Fruit fly (Drosophila melanogaster) whole organism, embryonic: ENCODE data around the gene CG17930.

Source experiments
- B-H1 ChIP-seq: fragments of 200-800 bp; sonication (Bioruptor generic); IDR thresholded peaks from 3 replicates; pipeline ENCODE4 v1.3.6; 2022; ENCODE audit warnings: missing biosample characterization, missing genetic modification characterization
- CG11085 ChIP-seq: fragments of 200-800 bp; sonication (Bioruptor generic); IDR thresholded peaks from 2 replicates; pipeline ENCODE4 v1.3.6; 2022; ENCODE audit warnings: missing biosample characterization, missing genetic modification characterization
- CG1233 ChIP-seq: fragments of 200-800 bp; sonication (Bioruptor generic); optimal IDR thresholded peaks from 4 replicates; lab custom pipeline; 2018; ENCODE audit warnings: missing biosample characterization, mild to moderate bottlenecking, missing genetic modification characterization
- CG14014 ChIP-seq: fragments of 200-800 bp; sonication (Bioruptor generic); IDR thresholded peaks from 2 replicates; pipeline ENCODE4 v1.3.6; 2022; ENCODE audit warnings: missing biosample characterization, missing genetic modification characterization
- CG14965 ChIP-seq: fragments of 200-800 bp; sonication (Bioruptor generic); optimal IDR thresholded peaks from 2 replicates; lab custom pipeline; 2016; ENCODE audit warnings: missing biosample characterization, missing genetic modification characterization, borderline replicate concordance
- CG15696 ChIP-seq: fragments of 200-800 bp; sonication (Bioruptor generic); optimal IDR thresholded peaks from 2 replicates; lab custom pipeline; 2019; ENCODE audit warnings: missing biosample characterization, mild to moderate bottlenecking, missing genetic modification characterization, moderate library complexity
- CG17802 ChIP-seq: fragments of 200-800 bp; sonication (Bioruptor generic); optimal IDR thresholded peaks from 2 replicates; lab custom pipeline; 2018; ENCODE audit warnings: missing biosample characterization, mild to moderate bottlenecking, missing genetic modification characterization, moderate library complexity
- CG18619 ChIP-seq: fragments of 200-800 bp; sonication (Bioruptor generic); optimal IDR thresholded peaks from 3 replicates; lab custom pipeline; 2017; ENCODE audit warnings: missing biosample characterization, mild to moderate bottlenecking, missing genetic modification characterization
- CG2116 ChIP-seq: fragments of 200-800 bp; sonication (Bioruptor generic); optimal IDR thresholded peaks from 3 replicates; lab custom pipeline; 2018; ENCODE audit warnings: missing biosample characterization, mild to moderate bottlenecking, missing genetic modification characterization
- CG3163 ChIP-seq: fragments of 200-800 bp; sonication (Bioruptor generic); optimal IDR thresholded peaks from 3 replicates; lab custom pipeline; 2016; ENCODE audit warnings: missing biosample characterization, missing genetic modification characterization
- CG3281 ChIP-seq: fragments of 200-800 bp; sonication (Bioruptor generic); optimal IDR thresholded peaks from 3 replicates; lab custom pipeline; 2017; ENCODE audit warnings: missing biosample characterization, mild to moderate bottlenecking, missing genetic modification characterization
- CG6272 ChIP-seq: fragments of 200-800 bp; sonication (Bioruptor generic); IDR thresholded peaks from 2 replicates; pipeline ENCODE4 v1.3.6; 2022; ENCODE audit warnings: missing biosample characterization, missing genetic modification characterization
- CG7556 ChIP-seq: fragments of 200-800 bp; sonication (Bioruptor generic); optimal IDR thresholded peaks from 2 replicates; lab custom pipeline; 2017; ENCODE audit warnings: missing biosample characterization, mild to moderate bottlenecking, missing genetic modification characterization
- CG9727 ChIP-seq: fragments of 200-800 bp; sonication (Bioruptor generic); optimal IDR thresholded peaks from 3 replicates; lab custom pipeline; 2017; ENCODE audit warnings: missing biosample characterization, mild to moderate bottlenecking, missing genetic modification characterization
- D19A ChIP-seq: fragments of 200-800 bp; optimal IDR thresholded peaks from 3 replicates; lab custom pipeline; 2019; ENCODE audit warnings: missing biosample characterization, mild to moderate bottlenecking, missing genetic modification characterization, moderate library complexity
- Dbx ChIP-seq: fragments of 200-800 bp; sonication (Bioruptor generic); IDR thresholded peaks from 3 replicates; pipeline ENCODE4 v1.3.6; 2022; ENCODE audit warnings: missing biosample characterization, missing genetic modification characterization
- Elba2 ChIP-seq: fragments of 200-800 bp; sonication (Bioruptor generic); optimal IDR thresholded peaks from 3 replicates; lab custom pipeline; 2016; ENCODE audit warnings: missing biosample characterization, missing genetic modification characterization
- Ets97D ChIP-seq: fragments of 200-800 bp; sonication (Bioruptor generic); optimal IDR thresholded peaks from 3 replicates; lab custom pipeline; 2016; ENCODE audit warnings: missing biosample characterization, missing genetic modification characterization
- Fer1 ChIP-seq: fragments of 200-800 bp; sonication (Bioruptor generic); optimal IDR thresholded peaks from 2 replicates; lab custom pipeline; 2017; ENCODE audit warnings: missing biosample characterization, mild to moderate bottlenecking, missing genetic modification characterization
- Gsc ChIP-seq: fragments of 200-800 bp; sonication (Bioruptor generic); IDR thresholded peaks from 2 replicates; pipeline ENCODE4 v1.3.6; 2022; ENCODE audit warnings: missing biosample characterization, missing genetic modification characterization
- Hsf ChIP-seq: fragments of 200-800 bp; sonication (Bioruptor generic); optimal IDR thresholded peaks from 3 replicates; lab custom pipeline; 2016; ENCODE audit warnings: missing biosample characterization, missing genetic modification characterization
- Max ChIP-seq: fragments of 200-800 bp; sonication (Bioruptor generic); optimal IDR thresholded peaks from 2 replicates; lab custom pipeline; 2016; ENCODE audit warnings: missing biosample characterization, mild to moderate bottlenecking, missing genetic modification characterization
- Mes4 ChIP-seq: fragments of 200-800 bp; sonication (Bioruptor generic); optimal IDR thresholded peaks from 2 replicates; lab custom pipeline; 2016; ENCODE audit warnings: missing biosample characterization, missing genetic modification characterization
- Opbp ChIP-seq: fragments of 200-800 bp; sonication (Bioruptor generic); IDR thresholded peaks from 3 replicates; pipeline ENCODE4 v1.3.6; 2022; ENCODE audit warnings: missing biosample characterization, missing genetic modification characterization; ENCODE audit not compliant: partially characterized antibody
- Ptx1 ChIP-seq: fragments of 200-800 bp; sonication (Bioruptor generic); IDR thresholded peaks from 2 replicates; pipeline ENCODE4 v1.3.6; 2022; ENCODE audit warnings: missing biosample characterization, missing genetic modification characterization
- Rfx ChIP-seq: fragments of 200-800 bp; sonication (Bioruptor generic); IDR thresholded peaks from 2 replicates; pipeline ENCODE4 v1.3.6; 2022; ENCODE audit warnings: missing biosample characterization, missing genetic modification characterization
- Spps ChIP-seq: fragments of 200-800 bp; sonication (Bioruptor generic); optimal IDR thresholded peaks from 2 replicates; lab custom pipeline; 2018; ENCODE audit warnings: missing biosample characterization, mild to moderate bottlenecking, missing genetic modification characterization
- Ssrp ChIP-seq: fragments of 200-800 bp; sonication (Bioruptor generic); optimal IDR thresholded peaks from 2 replicates; lab custom pipeline; 2018; ENCODE audit warnings: missing biosample characterization, mild to moderate bottlenecking, missing genetic modification characterization, moderate library complexity
- Vsx1 ChIP-seq: fragments of 200-800 bp; sonication (Bioruptor generic); optimal IDR thresholded peaks from 2 replicates; lab custom pipeline; 2017; ENCODE audit warnings: missing biosample characterization, mild to moderate bottlenecking, missing genetic modification characterization, missing genetic modification reagents
- cad ChIP-seq: fragments of >200 bp; optimal IDR thresholded peaks from 2 replicates; lab custom pipeline; 2017; ENCODE audit warnings: missing biosample characterization, missing genetic modification characterization
- caup ChIP-seq: fragments of 200-800 bp; sonication (Bioruptor generic); optimal IDR thresholded peaks from 3 replicates; lab custom pipeline; 2017; ENCODE audit warnings: missing biosample characterization, mild to moderate bottlenecking, missing genetic modification characterization, moderate library complexity; ENCODE audit not compliant: severe bottlenecking
- dysf ChIP-seq: fragments of 200-800 bp; sonication (Bioruptor generic); IDR thresholded peaks from 3 replicates; pipeline ENCODE4 v1.3.6; 2022; ENCODE audit warnings: missing biosample characterization, missing genetic modification characterization
- eve ChIP-seq, 2 experiments: fragments of >200 bp; optimal IDR thresholded peaks; 2 replicates each; lab custom pipeline; 2017; ENCODE audit warnings: missing biosample characterization in 2 of 2, missing genetic modification characterization in 2 of 2
- hbn ChIP-seq: fragments of 200-800 bp; sonication (Bioruptor generic); IDR thresholded peaks from 2 replicates; pipeline ENCODE4 v1.3.6; 2022; ENCODE audit warnings: missing biosample characterization, missing genetic modification characterization; ENCODE audit not compliant: partially characterized antibody
- ind ChIP-seq: fragments of 200-800 bp; sonication (Bioruptor generic); optimal IDR thresholded peaks from 3 replicates; lab custom pipeline; 2016; ENCODE audit warnings: missing biosample characterization, missing genetic modification characterization
- nerfin-1 ChIP-seq: fragments of 200-800 bp; sonication (Bioruptor generic); optimal IDR thresholded peaks from 3 replicates; lab custom pipeline; 2019; ENCODE audit warnings: missing biosample characterization, mild to moderate bottlenecking, missing genetic modification characterization, moderate library complexity
- nerfin-2 ChIP-seq: fragments of 200-800 bp; sonication (Bioruptor generic); IDR thresholded peaks from 2 replicates; pipeline ENCODE4 v1.3.6; 2022; ENCODE audit warnings: missing biosample characterization, missing genetic modification characterization; ENCODE audit not compliant: partially characterized antibody
- nmo ChIP-seq: fragments of 200-800 bp; sonication (Bioruptor generic); optimal IDR thresholded peaks from 2 replicates; lab custom pipeline; 2018; ENCODE audit warnings: missing biosample characterization, mild to moderate bottlenecking, missing genetic modification characterization, moderate library complexity
- pan ChIP-seq, 4 experiments: fragments of >200 bp in 3 of 4; fragments of 200-800 bp in 1 of 4; sonication (Bioruptor generic) in 1 of 4; optimal IDR thresholded peaks in 3 of 4; IDR thresholded peaks in 1 of 4; 2 replicates each; pipeline versions ENCODE4 v1.3.6 to Lab custom; 2017 to 2022; ENCODE audit warnings: missing biosample characterization in 2 of 4, missing genetic modification characterization in 2 of 4, mixed read lengths in 1 of 4
- row ChIP-seq: fragments of 200-800 bp; sonication (Bioruptor generic); IDR thresholded peaks from 3 replicates; pipeline ENCODE4 v1.3.6; 2022; ENCODE audit warnings: missing biosample characterization, missing genetic modification characterization
- sens-2 ChIP-seq: fragments of 200-800 bp; sonication (Bioruptor generic); IDR thresholded peaks from 2 replicates; pipeline ENCODE4 v1.3.6; 2022; ENCODE audit warnings: missing biosample characterization, missing genetic modification characterization
- slbo ChIP-seq: fragments of 200-800 bp; sonication (Bioruptor generic); IDR thresholded peaks from 2 replicates; pipeline ENCODE4 v1.3.6; 2022; ENCODE audit warnings: missing biosample characterization, missing genetic modification characterization
- sqz ChIP-seq: fragments of 200-800 bp; sonication (Bioruptor generic); optimal IDR thresholded peaks from 3 replicates; lab custom pipeline; 2018; ENCODE audit warnings: missing biosample characterization, mild to moderate bottlenecking, missing genetic modification characterization
- ssp ChIP-seq: fragments of 200-800 bp; sonication (Bioruptor generic); IDR thresholded peaks from 2 replicates; pipeline ENCODE4 v1.3.6; 2022; ENCODE audit warnings: missing biosample characterization, missing genetic modification characterization
- vvl ChIP-seq: fragments of 200-800 bp; sonication (Bioruptor generic); IDR thresholded peaks from 2 replicates; pipeline ENCODE4 v1.3.6; 2022; ENCODE audit warnings: missing biosample characterization, missing genetic modification characterization
- wdn ChIP-seq: fragments of 200-800 bp; sonication (Bioruptor generic); IDR thresholded peaks from 2 replicates; pipeline ENCODE4 v1.3.6; 2022; ENCODE audit warnings: missing biosample characterization, missing genetic modification characterization
- z ChIP-seq: fragments of 200-800 bp; sonication (Bioruptor generic); IDR thresholded peaks from 3 replicates; pipeline ENCODE4 v1.3.6; 2022; ENCODE audit warnings: missing biosample characterization, missing genetic modification characterization

Gene CG17930

DNA sequence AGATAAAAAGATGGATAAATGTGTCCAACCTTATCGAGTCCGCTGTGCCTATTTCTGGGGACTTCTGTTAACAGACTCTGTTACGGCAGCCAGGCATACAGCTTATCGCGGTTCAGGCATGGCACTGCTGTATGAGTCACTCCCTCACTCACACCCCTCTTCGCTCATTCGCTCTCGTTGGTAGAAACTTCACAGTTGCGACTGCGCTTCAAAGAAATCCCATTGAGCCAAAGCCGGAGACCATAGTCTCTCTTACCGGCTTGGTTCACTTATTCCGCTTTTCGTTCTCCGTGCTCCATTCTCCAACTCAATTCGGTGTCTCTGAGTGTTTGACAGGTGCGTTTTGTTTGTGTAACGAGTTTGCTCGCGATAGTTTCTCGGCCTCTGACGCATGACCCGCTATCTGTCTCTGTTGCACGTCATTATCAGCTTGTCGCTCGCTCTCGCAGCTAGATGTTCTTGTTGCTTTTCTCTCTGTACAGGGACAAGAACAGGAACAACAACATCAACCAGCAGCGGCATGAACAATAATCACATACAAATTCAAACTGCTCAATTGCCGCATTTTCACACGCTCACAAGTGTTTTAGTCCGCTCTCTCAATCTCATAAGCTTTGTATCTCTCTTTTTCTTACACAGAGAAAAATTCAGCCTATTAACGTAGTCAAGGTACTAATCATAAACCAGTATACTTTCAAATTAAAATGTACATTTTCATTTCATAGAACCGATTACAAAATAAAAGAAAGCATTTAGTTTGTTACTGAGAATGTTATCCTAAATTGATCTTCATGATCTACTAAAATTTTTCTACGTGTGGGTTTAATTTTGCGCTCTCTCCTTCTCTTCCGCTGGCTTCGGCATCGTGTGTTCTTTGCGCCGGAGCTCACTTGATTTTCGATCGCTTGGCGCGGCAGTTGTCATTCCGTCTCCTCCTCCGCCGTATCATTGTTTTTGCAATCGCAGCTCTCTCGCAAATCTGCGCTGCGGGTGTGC, 47.3 kb upstream of the CG17930 start (continued):
- peak; percentile 99 for TF ChIP-seq CG18619 (GFP tag; lab: Kevin White, UChicago)
- TF ChIP-seq D19A (tag; lab: Kevin White, UChicago) = peak; percentile 98
- peak; percentile 99 for TF ChIP-seq Mes4 (GFP tag; lab: Kevin White, UChicago)
- TF ChIP-seq Hsf (GFP tag; lab: Kevin White, UChicago) = peak; percentile 100
- TF ChIP-seq CG11085 (GFP tag; lab: Robert Waterston, UW) = peak; percentile 97
- peak; percentile 98 for TF ChIP-seq sens-2
- TF ChIP-seq cad (GFP tag; lab: Kevin White, UChicago) = no peak
- TF ChIP-seq Fer1 = peak; percentile 99
- peak; percentile 94 for TF ChIP-seq CG14965 (GFP tag; lab: Kevin White, UChicago)
- peak; percentile 99 for TF ChIP-seq CG15696 (tag; lab: Kevin White, UChicago)
- peak; percentile 99 for TF ChIP-seq Ptx1 (GFP tag; lab: Robert Waterston, UW)
- peak; percentile 99 for TF ChIP-seq caup
- peak; percentile 95 for TF ChIP-seq Ets97D
- peak; percentile 100 for TF ChIP-seq CG7556
- TF ChIP-seq Rfx (GFP tag; lab: Robert Waterston, UW) = peak; percentile 99
- peak; percentile 98 for TF ChIP-seq CG14014 (GFP tag; lab: Robert Waterston, UW)
- peak; percentile 99 for TF ChIP-seq nerfin-1 (tag; lab: Kevin White, UChicago)
- TF ChIP-seq ssp (GFP tag; lab: Robert Waterston, UW) = peak; percentile 94
- TF ChIP-seq z = peak; percentile 96
- peak; percentile 100 for TF ChIP-seq Dbx (GFP tag; lab: Robert Waterston, UW)
- peak; percentile 90 to 100 for TF ChIP-seq eve (GFP tag; optimal IDR thresholded peaks at IDR 0.05; lab: Kevin White, UChicago)
- TF ChIP-seq CG9727 (GFP tag; lab: Kevin White, UChicago) = peak; percentile 100
- peak; percentile 98 for TF ChIP-seq CG6272
- TF ChIP-seq pan (optimal IDR thresholded peaks at IDR 0.05; lab: Kevin White, UChicago) = no peak
- TF ChIP-seq pan (GFP tag; optimal IDR thresholded peaks at IDR 0.05 in 1 of 2, IDR thresholded peaks at IDR 0.05 in 1 of 2) = peak in 1 of 2 experiments; percentile 100
- peak; percentile 97 for TF ChIP-seq CG3163 (GFP tag; lab: Kevin White, UChicago)
- peak; percentile 93 for TF ChIP-seq CG2116 (GFP tag; lab: Kevin White, UChicago)
- peak; percentile 99 for TF ChIP-seq sqz (GFP tag; lab: Kevin White, UChicago)
- peak; percentile 90 for TF ChIP-seq CG17802
- TF ChIP-seq nerfin-2 = 0 out of 2 replicates have a peak, but pooled peaks have one; percentile 28
- peak; percentile 99 for TF ChIP-seq Ssrp (tag; lab: Kevin White, UChicago)
- no peak for TF ChIP-seq Opbp (GFP tag; lab: Robert Waterston, UW)
- peak; percentile 97 for TF ChIP-seq Vsx1 (GFP tag; lab: Kevin White, UChicago)
- peak; percentile 99 for TF ChIP-seq Spps
- TF ChIP-seq CG1233 (GFP tag; lab: Kevin White, UChicago) = peak; percentile 99
- no peak for TF ChIP-seq Gsc
- peak; percentile 99 for TF ChIP-seq wdn (GFP tag; lab: Robert Waterston, UW)
- TF ChIP-seq row = peak; percentile 100
- peak; percentile 99 for TF ChIP-seq ind (GFP tag; lab: Kevin White, UChicago)
- TF ChIP-seq dysf (GFP tag; lab: Robert Waterston, UW) = peak; percentile 99
- peak; percentile 100; the same call in 2 of the 3 replicates for TF ChIP-seq B-H1 (GFP tag; lab: Robert Waterston, UW)
- TF ChIP-seq Max (GFP tag; lab: Kevin White, UChicago) = peak; percentile 99
- peak; percentile 100 for TF ChIP-seq nmo
- peak; percentile 99 for TF ChIP-seq CG3281 (GFP tag; lab: Kevin White, UChicago)
- TF ChIP-seq hbn (GFP tag; lab: Robert Waterston, UW) = no peak
- peak; percentile 97 for TF ChIP-seq Elba2 (GFP tag; lab: Kevin White, UChicago)
- TF ChIP-seq slbo (GFP tag; lab: Robert Waterston, UW) = peak; percentile 100
- TF ChIP-seq vvl (GFP tag; lab: Robert Waterston, UW) = peak; percentile 100
